Fruit fly (Drosophila melanogaster) whole organism, larva: Measurements from ENCODE around the gene VhaPPA1-1.
A peak's percentile ranks its signal among the peaks of the same experiment; 100 is the strongest.

Source experiments
- noc ChIP-seq: fragments of 200-800 bp; sonication (Bioruptor generic); optimal IDR thresholded peaks from 3 replicates; lab custom pipeline; 2019; ENCODE audit warnings: missing biosample characterization, mild to moderate bottlenecking, missing genetic modification characterization, moderate library complexity

Gene VhaPPA1-1

DNA sequence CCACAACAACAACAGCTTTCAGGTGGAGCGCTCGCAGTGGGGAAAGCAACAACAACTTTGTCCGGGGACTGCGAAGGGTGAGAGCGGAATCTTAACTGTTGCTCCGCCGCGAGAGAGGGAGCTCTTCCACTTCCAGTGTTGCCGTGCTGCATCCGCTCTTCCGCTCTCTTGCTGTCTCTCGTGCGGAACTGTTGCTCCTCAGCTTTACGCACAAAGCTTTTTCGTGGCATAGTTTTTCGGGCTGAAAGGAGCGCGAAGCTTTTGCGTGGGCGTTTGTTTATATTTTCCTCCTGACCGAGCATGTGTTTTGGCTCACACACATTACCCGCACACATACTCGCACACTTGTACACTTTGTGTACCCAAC is 27.9 kb downstream of the VhaPPA1-1 start:
- no peak for TF ChIP-seq noc (tag; lab: Kevin White, UChicago)

DNA sequence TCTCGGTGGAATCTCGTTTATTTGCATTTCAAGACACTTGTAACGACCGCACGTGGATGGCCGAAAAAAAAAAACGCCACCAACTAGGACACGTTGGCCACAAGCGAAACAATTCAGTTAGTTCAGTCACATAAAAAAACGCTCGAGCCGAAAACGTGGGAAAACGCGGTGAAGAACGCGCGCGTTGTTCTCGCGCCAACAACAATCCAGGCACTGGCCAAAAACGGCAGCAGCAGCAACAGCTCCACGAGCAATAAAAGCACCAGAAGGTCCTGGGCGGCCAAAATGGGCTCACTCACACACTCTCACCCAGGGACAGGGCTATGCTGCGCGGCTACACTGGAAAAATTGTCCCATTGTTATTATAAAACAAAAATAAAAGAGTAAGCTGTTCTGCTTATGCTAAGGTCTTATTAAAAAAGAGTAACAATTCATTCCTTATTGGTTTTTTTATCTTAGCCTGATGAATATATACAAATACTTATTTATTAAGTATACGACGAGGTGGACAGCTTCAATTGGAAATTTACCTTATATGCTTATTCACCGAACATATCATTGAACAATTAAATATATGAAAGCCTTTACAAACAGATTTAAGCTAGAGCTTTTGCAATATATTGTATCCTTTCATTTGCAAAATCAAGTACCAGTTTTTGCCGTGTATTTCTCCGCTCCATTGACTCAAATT is 28.4 kb downstream of the VhaPPA1-1 start, which contains the start of gene btsz:
TSS of gene btsz (minus strand) at position 215 of the 691 bp plus-strand sequence.
- TF ChIP-seq noc (tag; lab: Kevin White, UChicago): no peak

DNA sequence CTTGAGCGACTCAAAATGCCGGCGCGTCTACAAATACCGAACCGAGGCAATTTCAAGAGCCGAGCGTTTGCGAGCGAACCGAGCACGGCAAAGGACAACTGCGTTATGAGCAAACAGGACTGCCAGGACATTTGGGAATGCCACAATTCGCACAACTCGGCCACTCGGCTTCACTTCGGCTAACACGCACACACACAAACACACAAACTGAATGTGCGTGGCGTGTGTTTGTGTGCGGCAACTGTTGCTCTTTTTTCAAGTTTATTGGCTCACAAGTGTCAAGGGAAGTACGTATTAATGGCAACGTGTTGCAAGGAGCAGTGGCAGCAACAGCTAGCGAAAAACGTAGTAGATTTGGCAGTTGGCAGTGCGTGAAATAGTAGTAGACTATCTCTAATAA is 30.5 kb downstream of the VhaPPA1-1 start:
- no peak for TF ChIP-seq noc (tag; lab: Kevin White, UChicago)

DNA sequence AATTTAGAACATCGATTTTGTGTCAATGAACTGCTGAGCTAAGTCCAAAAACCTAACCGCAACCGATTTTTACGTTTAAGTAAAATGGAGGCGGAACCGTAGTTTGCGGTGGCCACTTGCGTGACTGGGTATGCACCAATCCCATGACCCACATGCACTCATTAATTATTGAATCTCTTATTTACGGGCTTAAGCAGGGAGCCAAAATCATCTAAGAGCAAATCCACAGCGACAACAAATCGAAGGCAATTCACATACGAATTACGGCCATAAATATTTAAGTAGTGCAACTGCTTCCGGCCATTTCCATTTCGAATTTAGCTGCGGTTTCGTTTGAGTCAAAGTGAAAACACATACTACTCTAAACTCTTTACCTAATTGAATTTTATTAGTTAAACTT is 39.0 kb downstream of the VhaPPA1-1 start:
- TF ChIP-seq noc (tag; lab: Kevin White, UChicago): no peak

DNA sequence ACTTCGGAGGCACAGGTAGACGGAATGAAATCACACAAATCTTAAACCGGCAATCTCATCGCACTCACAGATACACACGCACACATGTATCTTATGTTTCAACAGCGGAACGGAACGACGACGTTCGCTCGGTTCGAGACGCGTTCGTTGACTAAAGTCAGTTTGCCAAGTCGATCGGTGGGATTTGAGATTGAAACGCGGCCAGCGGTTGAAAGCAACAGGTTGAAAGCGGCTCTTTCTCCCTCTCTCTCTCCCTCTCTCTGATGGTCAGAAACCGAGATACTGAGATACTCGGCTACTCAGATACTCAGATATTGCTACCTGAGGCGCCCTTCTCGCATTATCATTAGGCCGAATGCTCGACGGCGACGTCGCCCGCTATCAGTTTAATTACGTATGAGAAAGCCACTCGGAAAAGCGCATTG is 50.1 kb downstream of the VhaPPA1-1 start:
- peak; percentile 48 for TF ChIP-seq noc (tag; lab: Kevin White, UChicago)

DNA sequence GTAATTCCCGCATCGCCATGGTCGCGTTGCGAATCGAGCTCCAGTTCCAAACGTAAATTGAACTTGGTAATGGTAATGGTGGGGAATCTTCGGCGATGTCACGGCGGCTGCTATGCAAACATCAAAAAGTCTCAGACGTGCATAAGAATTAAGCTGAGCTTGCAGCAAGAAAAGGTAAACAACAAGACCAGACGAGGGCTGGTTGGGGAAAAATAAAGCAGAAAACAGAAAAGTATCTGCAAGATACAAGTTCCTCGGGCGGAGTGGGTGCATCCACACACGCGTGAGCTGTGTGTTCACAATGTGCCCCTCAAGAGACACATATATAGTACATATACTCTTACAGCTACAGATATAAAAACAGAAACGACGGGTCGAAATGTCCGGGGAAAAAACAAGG is 51.3 kb downstream of the VhaPPA1-1 start:
- TF ChIP-seq noc (tag; lab: Kevin White, UChicago): no peak
